Fruit fly (Drosophila melanogaster) whole organism, embryonic: ENCODE results near the gene Pex7.

Source experiments
- CG14667 ChIP-seq: fragments of 200-800 bp; sonication (Bioruptor generic); IDR thresholded peaks from 2 replicates; pipeline ENCODE4 v1.3.6; 2022; ENCODE audit warnings: missing biosample characterization, missing genetic modification characterization
- CG9609 ChIP-seq: fragments of 200-800 bp; sonication (Bioruptor generic); optimal IDR thresholded peaks from 3 replicates; lab custom pipeline; 2016; ENCODE audit warnings: missing biosample characterization, missing genetic modification characterization
- en ChIP-seq: fragments of 200-800 bp; sonication (Bioruptor generic); optimal IDR thresholded peaks from 2 replicates; lab custom pipeline; 2016; ENCODE audit warnings: missing biosample characterization, missing genetic modification characterization
- mld ChIP-seq: fragments of 200-800 bp; sonication (Bioruptor generic); IDR thresholded peaks from 3 replicates; pipeline ENCODE4 v1.3.6; 2022; ENCODE audit warnings: missing biosample characterization, missing genetic modification characterization; ENCODE audit not compliant: partially characterized antibody

dm6 chr3L:8675029-8675544, 28.1 kb downstream of the Pex7 start:
- no peak for TF ChIP-seq mld (GFP tag; lab: Robert Waterston, UW)
- TF ChIP-seq CG14667 (GFP tag; lab: Robert Waterston, UW) = no peak
- TF ChIP-seq CG9609 (GFP tag; lab: Kevin White, UChicago) = no peak
- no peak for TF ChIP-seq en (GFP tag; lab: Kevin White, UChicago)
